Worm (Caenorhabditis elegans): ENCODE data around the gene toe-1.

The toe-1 gene

DNA sequence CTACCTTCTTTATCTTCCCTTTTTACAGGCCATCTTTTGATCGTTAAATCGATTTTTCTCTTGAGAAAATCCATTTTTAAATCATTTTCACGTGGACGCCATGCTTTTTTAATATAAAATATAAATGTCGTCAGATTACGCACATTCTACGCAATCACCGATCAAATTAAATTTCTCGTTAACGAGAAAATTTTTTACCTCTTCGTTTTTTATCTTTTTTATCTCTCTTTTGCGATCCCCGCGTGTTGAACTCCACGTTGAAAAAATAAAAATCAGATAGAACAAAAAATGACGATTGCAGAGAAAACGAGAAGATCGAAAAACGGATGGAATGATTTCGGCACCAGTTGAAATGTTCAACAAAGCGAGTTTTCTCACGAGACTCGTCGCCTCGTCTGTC lies 5.0 kb upstream of the toe-1 start, which contains the start of gene bpnt-1:
bpnt-1 (plus strand) TSS at position 301 of the 400 bp plus-strand sequence.
- TF ChIP-seq vab-15 (tag; optimal IDR thresholded peaks at IDR 0.05) (no peak), lin-13 (GFP tag; optimal IDR thresholded peaks at IDR 0.05) (no peak), snu-23 (GFP tag; optimal IDR thresholded peaks at IDR 0.05) (peak; percentile 33), dsc-1 (tag; optimal IDR thresholded peaks at IDR 0.05) (peak; percentile 33), nhr-85 (tag) (peak; percentile 65), mep-1 (tag; optimal IDR thresholded peaks at IDR 0.05) (peak; percentile 31), sup-37 (GFP tag; optimal IDR thresholded peaks at IDR 0.05) (no peak), elt-3 (tag; optimal IDR thresholded peaks at IDR 0.05) (peak in 1 of 6 experiments; percentile 44), C34B4.2 (tag; optimal IDR thresholded peaks at IDR 0.05) (no peak), jun-1 (tag; optimal IDR thresholded peaks at IDR 0.05) (no peak), F16B12.6 (tag; optimal IDR thresholded peaks at IDR 0.05) (peak; percentile 39), nhr-47 (tag; optimal IDR thresholded peaks at IDR 0.05) (peak; percentile 18), lsy-2 (tag; optimal IDR thresholded peaks at IDR 0.05) (peak in 1 of 2 experiments; percentile 41), blmp-1 (tag; optimal IDR thresholded peaks at IDR 0.05) (peak; percentile 29), nhr-20 (tag; optimal IDR thresholded peaks at IDR 0.05) (peak; percentile 49), dpl-1 (GFP tag; optimal IDR thresholded peaks at IDR 0.05) (peak in 1 of 3 experiments; percentile 6), efl-1 (optimal IDR thresholded peaks at IDR 0.05) (peak in 1 of 2 experiments; percentile 5), efl-1 (GFP tag; optimal IDR thresholded peaks at IDR 0.05 in 1 of 2) (peak; percentile 1 to 9), nhr-90 (tag; optimal IDR thresholded peaks at IDR 0.05; ENCODE audit: poor library complexity) (peak; percentile 37)

DNA sequence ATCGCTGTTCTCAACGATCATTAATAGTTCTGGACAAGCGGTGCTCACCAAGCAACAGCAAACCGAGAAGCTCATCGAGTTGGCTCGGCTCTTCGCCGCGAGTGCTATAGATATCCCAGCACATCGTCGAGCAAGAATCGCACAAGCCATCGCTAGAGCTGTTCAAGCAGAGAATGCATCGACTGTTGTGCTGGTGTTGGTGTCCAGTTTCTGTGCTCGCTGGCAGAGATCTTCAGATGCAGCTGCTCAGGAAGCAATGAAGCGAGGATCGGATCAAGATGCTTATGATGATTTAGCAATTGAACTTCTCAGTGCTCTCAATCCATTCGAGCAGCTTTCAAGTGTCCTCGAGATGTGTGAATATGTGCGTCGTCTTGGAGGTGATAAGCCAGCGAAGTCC lies 3.2 kb downstream of the toe-1 start:
- no peak for TF ChIP-seq fos-1 (tag; optimal IDR thresholded peaks at IDR 0.05)
- TF ChIP-seq swsn-7 (tag; optimal IDR thresholded peaks at IDR 0.05) = no peak
- TF ChIP-seq tlp-1 (tag; optimal IDR thresholded peaks at IDR 0.05) = no peak
- no peak for TF ChIP-seq lsy-2 (tag; optimal IDR thresholded peaks at IDR 0.05)
- no peak for TF ChIP-seq elt-2 (tag; optimal IDR thresholded peaks at IDR 0.05)
- TF ChIP-seq nhr-28 (tag; optimal IDR thresholded peaks at IDR 0.05) = no peak
- TF ChIP-seq nhr-47 (tag; optimal IDR thresholded peaks at IDR 0.05) = no peak
- no peak for TF ChIP-seq grh-1 (GFP tag; IDR thresholded peaks at IDR 0.05)
- TF ChIP-seq ets-5 (GFP tag; IDR thresholded peaks at IDR 0.05) = no peak

DNA sequence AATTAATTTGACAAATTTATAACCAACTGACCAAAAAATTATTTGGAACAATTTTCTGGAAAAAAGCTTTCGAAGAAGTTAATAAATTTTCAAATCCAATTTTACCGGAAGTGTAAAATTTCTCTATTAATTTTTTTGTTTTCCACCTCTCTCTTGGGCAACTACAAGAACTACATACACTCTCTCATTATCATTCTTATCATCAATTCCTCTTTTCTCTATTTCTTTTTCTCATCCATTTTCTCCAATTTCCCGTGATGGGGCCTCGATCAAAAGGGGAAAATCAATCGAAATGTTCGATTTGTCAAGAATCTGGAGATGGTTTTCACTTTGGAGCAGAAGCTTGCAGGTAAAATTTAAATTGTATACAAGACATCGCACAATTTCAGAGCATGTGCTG lies 8.2 kb downstream of the toe-1 start, which contains the start of gene nhr-109:
nhr-109 (plus strand) TSS at position 222 of the 400 bp plus-strand sequence.
- TF ChIP-seq efl-3 (GFP tag; optimal IDR thresholded peaks at IDR 0.05) (no peak), elt-2 (tag; optimal IDR thresholded peaks at IDR 0.05) (peak; percentile 6), vab-15 (tag; optimal IDR thresholded peaks at IDR 0.05) (no peak), lin-35 (GFP tag; optimal IDR thresholded peaks at IDR 0.05) (peak in 1 of 2 experiments; percentile 13), elt-3 (tag; optimal IDR thresholded peaks at IDR 0.05) (peak in 1 of 6 experiments; percentile 45), hpl-2 (GFP tag; optimal IDR thresholded peaks at IDR 0.05) (no peak)

DNA sequence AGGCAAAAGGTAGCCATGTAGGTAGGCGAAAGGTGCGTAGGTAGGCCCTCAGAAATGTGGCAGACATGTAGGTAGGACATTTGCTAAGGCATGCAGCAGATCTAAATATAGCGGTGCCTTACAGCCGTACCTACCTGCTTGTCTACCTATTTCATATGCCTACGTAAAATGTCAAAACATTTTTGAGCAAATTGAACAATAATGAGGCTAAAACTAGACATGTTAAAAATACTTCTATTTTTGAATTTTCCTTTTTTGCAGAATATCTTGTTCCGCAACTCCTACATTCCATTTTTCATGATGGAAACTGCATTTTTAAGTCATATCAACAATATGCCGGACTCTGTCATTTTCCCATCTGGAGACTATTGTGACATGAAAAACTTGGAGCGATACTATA lies 9.3 kb downstream of the toe-1 start:
- no peak for TF ChIP-seq mdl-1 (tag; optimal IDR thresholded peaks at IDR 0.05)
- TF ChIP-seq snu-23 (GFP tag; optimal IDR thresholded peaks at IDR 0.05) = no peak
- TF ChIP-seq swsn-7 (tag; optimal IDR thresholded peaks at IDR 0.05) = no peak
- TF ChIP-seq ztf-11 (tag; optimal IDR thresholded peaks at IDR 0.05) = no peak
- TF ChIP-seq snpc-4 (tag; optimal IDR thresholded peaks at IDR 0.05) = no peak
- no peak for TF ChIP-seq tlp-1 (tag; optimal IDR thresholded peaks at IDR 0.05)

DNA sequence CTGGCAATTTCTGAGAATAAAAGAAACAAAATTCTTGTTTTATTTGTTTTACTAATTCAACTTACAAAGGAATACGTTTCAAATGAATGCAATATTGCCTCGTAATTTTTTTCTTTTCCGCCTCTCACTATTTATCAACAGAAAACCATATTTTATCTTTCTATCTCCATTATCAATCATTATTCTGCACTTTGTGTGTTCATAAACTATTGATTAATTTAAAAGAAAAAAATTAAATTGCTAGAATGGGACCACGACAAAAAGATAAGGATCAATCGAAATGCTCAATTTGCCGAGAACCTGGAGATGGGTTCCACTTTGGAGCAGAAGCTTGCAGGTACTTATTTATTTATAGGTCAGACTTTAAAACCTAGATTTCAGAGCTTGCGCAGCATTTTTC lies 10.2 kb downstream of the toe-1 start, which contains the start of gene nhr-273:
nhr-273 (plus strand) TSS at position 167 of the 400 bp plus-strand sequence.
- TF ChIP-seq lin-35 (GFP tag; optimal IDR thresholded peaks at IDR 0.05) (no peak), ztf-4 (tag; optimal IDR thresholded peaks at IDR 0.05) (no peak), skn-1 (tag; optimal IDR thresholded peaks at IDR 0.05) (no peak), elt-2 (tag; optimal IDR thresholded peaks at IDR 0.05) (peak; percentile 70), grh-1 (GFP tag; IDR thresholded peaks at IDR 0.05) (no peak), fkh-4 (tag; optimal IDR thresholded peaks at IDR 0.05; ENCODE audit: borderline replicate concordance) (no peak), isw-1 (GFP tag; IDR thresholded peaks at IDR 0.05) (no peak)

All from whole organism, L1 larva.